Worm (Caenorhabditis elegans): ENCODE data around the gene mip-1.

The mip-1 gene

ce11 chrIII:4817240-4817639, 24.4 kb downstream of the mip-1 start, which contains the start of gene F26A1.4:
TSS of gene F26A1.4 (plus strand) at chrIII:4817540.
- TF ChIP-seq nhr-237 (tag; optimal IDR thresholded peaks at IDR 0.05) (no peak), nhr-28 (tag; optimal IDR thresholded peaks at IDR 0.05) (no peak), zip-8 (tag; optimal IDR thresholded peaks at IDR 0.05) (no peak), unc-62 (GFP tag; optimal IDR thresholded peaks at IDR 0.05) (no peak), unc-120 (tag; optimal IDR thresholded peaks at IDR 0.05; ENCODE audit: poor library complexity, severe bottlenecking) (no peak), unc-39 (tag; optimal IDR thresholded peaks at IDR 0.05) (no peak), mep-1 (tag; optimal IDR thresholded peaks at IDR 0.05) (no peak), nhr-2 (tag; optimal IDR thresholded peaks at IDR 0.05) (no peak), lsy-2 (tag; optimal IDR thresholded peaks at IDR 0.05) (no peak), ceh-83 (GFP tag; optimal IDR thresholded peaks at IDR 0.05) (no peak), tbx-8 (GFP tag; optimal IDR thresholded peaks at IDR 0.05) (no peak), blmp-1 (tag; optimal IDR thresholded peaks at IDR 0.05) (no peak), sptf-1 (tag; optimal IDR thresholded peaks at IDR 0.05) (no peak), mls-2 (tag; optimal IDR thresholded peaks at IDR 0.05) (no peak), mab-5 (tag; optimal IDR thresholded peaks at IDR 0.05) (no peak), nhr-12 (tag; optimal IDR thresholded peaks at IDR 0.05) (no peak)

DNA sequence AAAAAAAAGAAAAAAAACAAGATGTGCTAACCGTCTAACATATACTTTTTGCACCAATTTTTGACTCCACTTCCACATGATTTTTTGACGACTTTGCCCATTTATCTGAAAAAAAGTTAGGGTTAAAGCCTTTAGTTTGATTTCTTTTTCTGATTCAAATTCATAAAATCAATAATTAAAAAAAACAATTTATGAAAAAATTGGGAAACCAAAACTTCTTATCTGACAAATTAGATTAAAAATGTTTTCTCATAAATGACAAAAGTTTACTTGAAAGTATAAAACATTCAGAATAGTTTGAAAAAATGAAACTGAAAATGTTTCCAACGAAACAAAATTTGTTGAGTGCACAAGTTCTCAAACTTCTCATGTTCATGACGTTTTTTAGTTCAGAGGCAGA, 27.0 kb downstream of the mip-1 start, which contains the start of gene F26A1.7:
Gene F26A1.7 (minus strand): TSS at position 101 of the 400 bp plus-strand sequence.
- no peak for TF ChIP-seq mab-5 (tag; optimal IDR thresholded peaks at IDR 0.05)
- TF ChIP-seq ces-1 (GFP tag; optimal IDR thresholded peaks at IDR 0.05), result no peak
- TF ChIP-seq hlh-1 (tag; optimal IDR thresholded peaks at IDR 0.05), result no peak
- no peak for TF ChIP-seq zip-8 (tag; optimal IDR thresholded peaks at IDR 0.05)
- no peak for TF ChIP-seq sem-2 (GFP tag; optimal IDR thresholded peaks at IDR 0.05)
- no peak for TF ChIP-seq nhr-76 (tag; optimal IDR thresholded peaks at IDR 0.05)
- no peak for TF ChIP-seq blmp-1 (tag; optimal IDR thresholded peaks at IDR 0.05)
- TF ChIP-seq lin-13 (tag; optimal IDR thresholded peaks at IDR 0.05), result no peak
- no peak for TF ChIP-seq pha-4 (tag; optimal IDR thresholded peaks at IDR 0.05)
- no peak for TF ChIP-seq elt-1 (tag; optimal IDR thresholded peaks at IDR 0.05; ENCODE audit: borderline replicate concordance, insufficient read depth)
- no peak for TF ChIP-seq flh-1 (GFP tag; optimal IDR thresholded peaks at IDR 0.05)
- TF ChIP-seq nhr-12 (tag; optimal IDR thresholded peaks at IDR 0.05), result no peak
- TF ChIP-seq bed-3 (GFP tag; optimal IDR thresholded peaks at IDR 0.05), result no peak
- TF ChIP-seq tbx-8 (GFP tag; optimal IDR thresholded peaks at IDR 0.05), result no peak
- no peak for TF ChIP-seq sptf-1 (tag; optimal IDR thresholded peaks at IDR 0.05)
- TF ChIP-seq ceh-39 (tag; optimal IDR thresholded peaks at IDR 0.05), result no peak
- TF ChIP-seq M03D4.4 (tag; optimal IDR thresholded peaks at IDR 0.05), result no peak
- no peak for TF ChIP-seq ztf-11 (tag; optimal IDR thresholded peaks at IDR 0.05)
- TF ChIP-seq unc-62 (GFP tag; optimal IDR thresholded peaks at IDR 0.05), result no peak

DNA sequence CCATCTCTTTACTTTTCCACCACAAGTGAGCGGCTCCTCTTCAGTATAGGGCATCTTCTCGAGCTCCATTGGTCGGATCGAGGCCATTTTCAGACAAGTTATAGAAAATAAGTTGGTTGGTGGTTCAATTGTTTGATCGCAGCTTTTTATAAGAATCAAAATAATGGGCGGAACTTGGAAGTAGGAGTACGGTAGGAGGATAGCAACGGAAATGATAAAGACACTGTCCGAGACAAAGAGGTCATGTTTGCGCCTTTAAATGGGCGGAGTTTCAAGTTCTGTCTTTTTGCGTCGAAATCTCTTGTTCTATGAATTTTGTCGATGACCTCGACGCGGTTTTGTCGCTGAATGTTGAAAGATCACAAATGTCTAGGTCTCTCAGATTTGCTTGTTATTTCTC, 29.3 kb downstream of the mip-1 start, which contains the start of gene F26A1.8:
Gene F26A1.8 (minus strand): TSS at position 101 of the 400 bp plus-strand sequence.
- TF ChIP-seq sptf-1 (tag; optimal IDR thresholded peaks at IDR 0.05), result no peak
- no peak for TF ChIP-seq elt-3 (tag; optimal IDR thresholded peaks at IDR 0.05)
- TF ChIP-seq nhr-28 (tag; optimal IDR thresholded peaks at IDR 0.05), result no peak
- no peak for TF ChIP-seq ceh-83 (GFP tag; optimal IDR thresholded peaks at IDR 0.05)
- TF ChIP-seq lin-13 (tag; optimal IDR thresholded peaks at IDR 0.05), result no peak
- no peak for TF ChIP-seq ceh-43 (GFP tag; optimal IDR thresholded peaks at IDR 0.05)
- no peak for TF ChIP-seq unc-62 (GFP tag; optimal IDR thresholded peaks at IDR 0.05)
- TF ChIP-seq lin-32 (GFP tag; optimal IDR thresholded peaks at IDR 0.05), result no peak
- no peak for TF ChIP-seq nhr-237 (tag; optimal IDR thresholded peaks at IDR 0.05)
- TF ChIP-seq blmp-1 (tag; optimal IDR thresholded peaks at IDR 0.05), result no peak
- no peak for TF ChIP-seq ces-1 (GFP tag; optimal IDR thresholded peaks at IDR 0.05)
- no peak for TF ChIP-seq ham-2 (GFP tag; optimal IDR thresholded peaks at IDR 0.05)
- TF ChIP-seq bed-3 (GFP tag; optimal IDR thresholded peaks at IDR 0.05), result no peak
- no peak for TF ChIP-seq M03D4.4 (tag; optimal IDR thresholded peaks at IDR 0.05)
- TF ChIP-seq drap-1 (GFP tag; optimal IDR thresholded peaks at IDR 0.05), result no peak

- TF ChIP-seq hlh-1 (tag; optimal IDR thresholded peaks at IDR 0.05), result no peak
- TF ChIP-seq unc-120 (tag; optimal IDR thresholded peaks at IDR 0.05; ENCODE audit: poor library complexity, severe bottlenecking), result no peak
- TF ChIP-seq ces-1 (GFP tag; optimal IDR thresholded peaks at IDR 0.05), result no peak
- no peak for TF ChIP-seq nhr-12 (tag; optimal IDR thresholded peaks at IDR 0.05)
- no peak for TF ChIP-seq nhr-76 (tag; optimal IDR thresholded peaks at IDR 0.05)
- TF ChIP-seq zip-8 (tag; optimal IDR thresholded peaks at IDR 0.05), result no peak
- TF ChIP-seq unc-39 (tag; optimal IDR thresholded peaks at IDR 0.05), result no peak
- TF ChIP-seq tbx-8 (GFP tag; optimal IDR thresholded peaks at IDR 0.05), result no peak
- no peak for TF ChIP-seq M03D4.4 (tag; optimal IDR thresholded peaks at IDR 0.05)
- TF ChIP-seq lsy-2 (tag; optimal IDR thresholded peaks at IDR 0.05), result no peak
- no peak for TF ChIP-seq blmp-1 (tag; optimal IDR thresholded peaks at IDR 0.05)
- TF ChIP-seq nhr-237 (tag; optimal IDR thresholded peaks at IDR 0.05), result no peak
- no peak for TF ChIP-seq ceh-43 (GFP tag; optimal IDR thresholded peaks at IDR 0.05)
Measured at ce11 chrIII:4826606-4827005, 33.7 kb downstream of the mip-1 start, which contains the start of gene F26A1.3. TSS of gene F26A1.3 (plus strand) at chrIII:4826906.

Data from whole organism, mixed stage, embryonic.